Worm (Caenorhabditis elegans): ENCODE measurements around the gene cnp-2.

- TF ChIP-seq fkh-10 (GFP tag; optimal IDR thresholded peaks at IDR 0.05) (no peak), nhr-11 (tag; optimal IDR thresholded peaks at IDR 0.05) (no peak), F49E8.2 (tag; optimal IDR thresholded peaks at IDR 0.05; ENCODE audit: borderline replicate concordance) (no peak), lsy-2 (tag; optimal IDR thresholded peaks at IDR 0.05) (no peak), daf-8 (GFP tag; IDR thresholded peaks at IDR 0.05) (no peak), aly-2 (tag; optimal IDR thresholded peaks at IDR 0.05) (no peak), ztf-7 (tag; optimal IDR thresholded peaks at IDR 0.05) (no peak), snpc-4 (tag; optimal IDR thresholded peaks at IDR 0.05) (no peak), Y105C5A.15 (GFP tag; IDR thresholded peaks at IDR 0.05) (no peak), saeg-2 (GFP tag; IDR thresholded peaks at IDR 0.05) (no peak)
Observed at ce11 chrII:12711490-12711889, 49.1 kb upstream of the cnp-2 start.
